Worm (Caenorhabditis elegans): Measurements from ENCODE around the gene nhr-271.

- no peak for TF ChIP-seq ztf-29 (GFP tag; IDR thresholded peaks at IDR 0.05)
- TF ChIP-seq ref-1 (GFP tag; conservative IDR thresholded peaks at IDR 0.05): no peak
- no peak for TF ChIP-seq cog-1 (tag; optimal IDR thresholded peaks at IDR 0.05)
These were observed 28.2 kb upstream of the nhr-271 start for ce11 chrV:16608478-16608877.

Measured in whole organism, midembryonic.